Fruit fly (Drosophila melanogaster) Kc167 (cell line): ENCODE results near the gene sage.

Source experiments
- Myc ChIP-seq: fragments of >200 bp; optimal IDR thresholded peaks from 2 replicates; lab custom pipeline; 2017; ENCODE audit warnings: missing external identifiers
- Sin3A ChIP-seq: fragments of >200 bp; optimal IDR thresholded peaks from 2 replicates; lab custom pipeline; 2018; ENCODE audit warnings: missing external identifiers
- h ChIP-seq: fragments of >200 bp; optimal IDR thresholded peaks from 3 replicates; lab custom pipeline; 2018; ENCODE audit warnings: missing external identifiers
- insv ChIP-seq: fragments of >200 bp; optimal IDR thresholded peaks from 3 replicates; lab custom pipeline; 2018; ENCODE audit warnings: missing external identifiers
- psq ChIP-seq: fragments of >200 bp; optimal IDR thresholded peaks from 2 replicates; lab custom pipeline; 2017; ENCODE audit warnings: missing external identifiers
- ttk ChIP-seq: sonication (Bioruptor generic); optimal IDR thresholded peaks from 2 replicates; lab custom pipeline; 2017; ENCODE audit warnings: missing external identifiers

The sage gene

DNA sequence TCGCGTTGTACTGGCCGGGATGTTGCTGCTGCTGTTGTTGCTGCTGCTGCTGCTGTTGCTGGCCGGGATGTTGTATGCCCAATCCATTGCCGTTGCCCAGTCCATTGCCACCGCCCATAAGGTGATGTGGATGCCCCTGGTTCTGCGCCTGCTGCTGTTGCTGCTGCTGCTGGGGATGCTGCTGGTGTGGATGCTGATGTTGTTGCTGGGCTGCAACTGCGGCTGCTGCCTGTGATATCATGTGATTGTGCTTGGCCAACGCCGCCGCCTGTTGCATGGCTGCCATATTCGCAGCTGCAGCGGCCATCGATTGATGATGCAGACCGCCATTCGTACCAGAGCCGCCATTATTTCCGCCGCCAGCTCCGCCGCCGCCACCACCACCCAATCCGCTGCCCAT, 31.6 kb downstream of the sage start:
- no peak for TF ChIP-seq psq
- TF ChIP-seq ttk = no peak
- no peak for TF ChIP-seq Myc (lab: Kevin White, UChicago)
- TF ChIP-seq Sin3A = no peak
- no peak for TF ChIP-seq h (lab: Kevin White, UChicago)
- no peak for TF ChIP-seq insv (lab: Kevin White, UChicago)

dm6 chr3R:9229996-9230601, 33.8 kb downstream of the sage start:
- no peak for TF ChIP-seq ttk

DNA sequence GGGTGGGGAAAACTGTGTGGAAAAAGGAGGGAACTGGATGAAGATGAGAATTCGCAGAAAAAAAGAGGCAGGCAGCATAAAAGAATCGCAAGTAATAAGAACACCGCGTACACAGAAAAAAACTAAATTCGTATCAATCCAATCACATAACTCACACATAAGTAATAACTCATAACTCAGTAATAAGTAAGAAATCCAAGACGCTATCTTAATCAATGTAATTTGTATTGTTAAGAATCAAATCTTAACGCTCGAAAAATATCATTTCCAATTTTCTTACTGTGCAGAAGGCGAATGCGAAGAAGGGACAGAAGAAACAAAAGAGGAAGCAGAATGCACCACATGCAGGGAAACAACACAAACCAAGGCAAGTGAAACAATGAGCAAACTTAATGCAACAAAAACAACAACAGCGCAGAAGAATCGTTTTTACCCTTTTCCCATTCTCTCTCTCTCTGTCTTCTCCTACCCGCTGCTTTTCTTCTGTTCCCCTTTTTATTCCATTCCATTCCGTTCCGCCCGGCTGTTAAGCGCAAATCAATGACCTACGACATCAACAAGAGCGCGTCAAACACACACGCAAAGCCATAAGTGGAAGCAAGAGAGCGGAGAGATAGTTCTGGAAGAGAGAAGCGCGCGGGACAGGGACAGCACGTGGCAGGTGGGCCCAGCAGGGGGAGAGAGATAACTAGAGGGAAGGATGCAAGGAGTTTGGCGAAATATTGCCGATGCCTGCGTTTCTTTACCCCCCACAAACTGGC, 34.7 kb downstream of the sage start:
- no peak for TF ChIP-seq Sin3A
- TF ChIP-seq psq = peak; percentile 36

DNA sequence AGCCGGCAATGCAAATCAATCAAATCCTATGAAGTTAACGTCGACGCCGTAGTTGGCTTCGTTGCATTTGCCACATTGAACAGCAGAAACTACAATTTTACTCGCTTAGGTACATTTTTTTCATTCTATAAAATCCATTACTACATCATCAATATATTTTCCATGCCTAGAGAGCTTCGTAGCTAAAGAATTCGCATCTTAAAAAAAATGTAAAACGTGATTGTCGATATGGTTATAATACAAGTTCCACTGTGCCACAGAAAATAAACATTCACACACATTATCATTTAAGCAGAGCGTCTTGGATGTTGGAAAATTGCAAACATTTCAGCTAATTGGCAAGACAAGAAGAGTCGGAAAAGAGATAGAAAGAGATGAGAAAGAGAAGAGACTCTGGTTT, 36.0 kb downstream of the sage start:
- no peak for TF ChIP-seq ttk
- TF ChIP-seq psq = no peak
- TF ChIP-seq h (lab: Kevin White, UChicago) = no peak
- no peak for TF ChIP-seq Sin3A
- TF ChIP-seq insv (lab: Kevin White, UChicago) = no peak
- TF ChIP-seq Myc (lab: Kevin White, UChicago) = no peak

dm6 chr3R:9227330-9227729, 36.6 kb downstream of the sage start:
- no peak for TF ChIP-seq Myc (lab: Kevin White, UChicago)
- no peak for TF ChIP-seq ttk
- TF ChIP-seq Sin3A = no peak
- TF ChIP-seq insv (lab: Kevin White, UChicago) = no peak
- no peak for TF ChIP-seq h (lab: Kevin White, UChicago)
- TF ChIP-seq psq = no peak

DNA sequence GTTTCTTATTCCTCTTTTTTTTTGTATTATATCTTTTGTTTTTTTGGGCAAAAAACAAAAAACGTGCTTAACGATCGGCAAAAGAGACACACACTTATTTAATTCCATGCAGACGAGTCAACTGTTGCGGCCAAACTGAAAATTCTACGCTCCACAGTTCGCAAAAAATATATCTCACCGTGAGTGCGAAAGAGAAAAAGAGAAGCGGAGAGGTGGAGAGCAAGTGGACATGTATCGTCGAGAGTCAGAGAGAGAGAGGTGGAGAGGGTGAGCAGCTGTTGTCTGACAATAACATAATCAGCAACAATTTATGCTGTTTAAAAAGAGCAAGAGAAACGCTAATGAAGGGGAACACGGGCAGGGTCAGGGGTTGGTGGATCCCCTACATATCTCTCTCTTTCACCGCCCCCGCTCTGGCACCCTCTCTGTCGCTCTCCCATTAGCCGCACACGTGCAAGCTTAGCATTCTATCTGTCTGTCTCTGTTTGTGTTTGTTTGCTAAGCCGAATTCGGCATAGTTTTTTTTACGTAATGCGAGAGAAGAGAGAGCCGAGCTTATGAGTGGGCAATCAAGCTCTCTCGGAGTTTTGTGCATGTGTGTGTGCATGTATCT, 37.1 kb downstream of the sage start:
- no peak for TF ChIP-seq h (lab: Kevin White, UChicago)
- TF ChIP-seq Myc (lab: Kevin White, UChicago) = no peak
- TF ChIP-seq Sin3A = no peak

- TF ChIP-seq Myc (lab: Kevin White, UChicago) (no peak), psq (no peak), insv (lab: Kevin White, UChicago) (no peak), Sin3A (no peak), h (lab: Kevin White, UChicago) (no peak), ttk (no peak)
These were observed 37.8 kb downstream of the sage start for dm6 chr3R:9226146-9226545.

DNA sequence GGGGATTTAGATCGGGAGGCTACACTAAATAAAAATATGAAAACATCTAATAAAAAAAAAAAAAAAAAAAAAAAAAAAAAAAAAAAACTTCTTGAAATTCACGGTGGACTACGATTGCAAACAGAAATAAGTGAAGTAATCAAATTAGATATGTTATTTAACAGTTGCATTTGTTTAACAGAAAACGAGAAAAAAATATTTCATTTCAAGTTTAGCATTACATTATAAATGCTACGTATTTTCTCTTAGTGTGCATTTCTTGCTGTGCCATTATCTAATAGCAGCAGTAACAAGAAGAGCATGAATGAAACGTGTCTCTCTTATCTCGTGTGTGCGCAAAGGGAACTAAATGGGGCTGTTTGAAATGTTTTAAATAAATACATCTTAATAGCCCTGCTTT, 39.1 kb downstream of the sage start:
- TF ChIP-seq Sin3A (no peak), h (lab: Kevin White, UChicago) (no peak), Myc (lab: Kevin White, UChicago) (no peak), psq (no peak), insv (lab: Kevin White, UChicago) (no peak), ttk (no peak)

DNA sequence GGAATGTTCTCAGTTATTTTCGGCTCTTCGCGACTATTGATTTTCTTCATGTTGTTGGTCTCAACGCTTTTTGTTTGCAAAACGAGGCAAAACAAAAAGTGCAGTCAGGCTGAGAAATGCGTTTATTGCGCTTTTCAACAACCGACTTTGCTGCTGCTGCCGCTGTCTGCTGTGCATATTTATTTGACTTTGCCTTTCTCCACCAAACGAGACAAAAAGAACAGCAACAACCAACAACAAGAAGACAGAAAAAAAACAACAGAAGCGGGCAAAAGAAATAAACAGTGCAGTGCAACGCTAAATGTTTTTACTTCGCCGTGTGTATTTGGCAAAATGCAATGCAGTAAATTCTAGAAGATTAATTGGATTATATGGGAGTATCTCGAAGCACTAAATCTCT, 41.6 kb downstream of the sage start:
- TF ChIP-seq insv (lab: Kevin White, UChicago) = no peak

DNA sequence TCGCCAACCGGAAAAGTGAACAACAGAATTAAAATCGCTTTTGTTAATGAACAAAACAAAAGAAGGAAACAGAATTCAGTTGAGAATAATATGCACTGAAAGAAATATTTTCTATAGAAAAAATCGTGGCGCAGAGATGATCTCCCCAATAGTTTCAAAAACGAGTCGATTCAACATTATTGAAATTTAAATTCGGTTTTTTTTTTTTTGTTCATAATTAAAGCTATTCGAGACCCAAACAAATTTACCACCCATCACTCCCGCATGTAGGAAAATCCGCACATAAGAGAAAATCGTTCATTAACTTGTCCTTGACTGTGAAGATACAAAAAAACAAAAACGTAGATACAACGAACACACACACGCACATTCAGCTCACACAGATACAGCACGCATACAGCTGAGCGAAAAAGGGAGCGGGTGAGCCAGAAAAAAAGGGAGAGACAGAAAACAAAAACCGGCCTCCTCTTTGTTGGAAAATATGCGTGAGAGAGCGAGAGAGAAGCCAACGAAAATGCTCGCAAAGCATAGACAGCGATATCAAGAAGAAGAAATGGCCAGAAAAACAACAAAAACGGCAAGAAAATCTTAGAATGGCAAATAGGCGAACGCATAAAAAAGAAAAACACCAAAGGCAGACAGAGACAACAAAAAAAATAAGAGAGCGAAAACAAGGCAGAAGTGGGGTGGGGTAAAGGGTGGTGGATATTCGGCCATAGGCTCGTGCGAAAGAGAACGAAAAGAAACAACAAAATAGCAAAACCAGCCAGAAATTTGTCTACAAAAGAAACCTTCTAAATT, 43.7 kb downstream of the sage start:
- no peak for TF ChIP-seq insv (lab: Kevin White, UChicago)
- TF ChIP-seq Sin3A = no peak
- TF ChIP-seq h (lab: Kevin White, UChicago) = no peak
- TF ChIP-seq ttk = no peak
- TF ChIP-seq Myc (lab: Kevin White, UChicago) = no peak

DNA sequence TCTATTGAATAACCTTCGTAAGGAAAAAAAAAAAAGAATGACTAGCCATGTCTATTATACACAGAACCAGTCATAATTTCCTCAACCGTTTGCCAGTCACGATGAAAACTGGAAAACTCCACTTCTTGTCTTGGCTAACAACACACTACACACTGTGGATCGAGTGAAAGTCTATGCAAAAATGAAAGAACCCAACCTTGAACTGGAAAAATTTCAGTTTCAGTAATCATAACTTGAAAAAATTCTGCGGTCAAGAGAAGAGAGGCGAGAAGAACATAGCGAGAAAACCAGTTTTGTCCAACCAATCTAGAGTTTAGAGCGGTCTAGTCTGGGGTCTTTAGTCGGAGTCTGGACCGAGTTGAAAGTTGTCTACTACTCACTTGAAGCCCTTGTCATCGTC, 46.3 kb downstream of the sage start:
- TF ChIP-seq Myc (lab: Kevin White, UChicago) (no peak), Sin3A (no peak), h (lab: Kevin White, UChicago) (no peak), ttk (no peak), psq (no peak), insv (lab: Kevin White, UChicago) (no peak)

dm6 chr3R:9215551-9215950, 48.4 kb downstream of the sage start:
- TF ChIP-seq psq = no peak
- TF ChIP-seq insv (lab: Kevin White, UChicago) = no peak
- no peak for TF ChIP-seq h (lab: Kevin White, UChicago)
- TF ChIP-seq Myc (lab: Kevin White, UChicago) = no peak
- TF ChIP-seq ttk = no peak
- TF ChIP-seq Sin3A = no peak

DNA sequence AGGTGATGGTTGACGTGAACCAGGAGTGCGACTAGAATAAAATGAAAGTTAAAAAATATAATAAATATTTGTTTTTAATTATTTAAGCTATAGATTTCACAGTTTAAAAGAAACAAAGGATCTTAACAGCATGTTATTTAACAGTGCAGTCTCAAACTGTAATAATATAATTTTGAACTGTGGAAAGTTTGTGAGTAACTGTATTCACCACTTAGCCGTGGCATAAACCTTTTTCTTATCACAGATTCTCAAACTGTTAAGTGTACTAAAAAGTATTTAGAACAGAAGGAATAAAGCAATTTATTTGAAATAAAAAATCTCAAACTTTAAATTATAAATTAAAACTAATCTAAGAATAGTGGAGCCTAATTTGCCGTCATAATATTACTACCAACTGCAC, 49.7 kb downstream of the sage start:
- TF ChIP-seq ttk (no peak), insv (lab: Kevin White, UChicago) (no peak), psq (no peak), h (lab: Kevin White, UChicago) (no peak), Myc (lab: Kevin White, UChicago) (no peak), Sin3A (no peak)
